Worm (Caenorhabditis elegans) whole organism, L4/young adult: ENCODE results near the gene sri-20.
A peak's percentile ranks its signal among the peaks of the same experiment; 100 is the strongest.

Source experiments
- W03F9.2 ChIP-seq: fragments of 150-350 bp; optimal IDR thresholded peaks from 2 replicates; lab custom pipeline; 2014; ENCODE audit warnings: missing biosample characterization, missing genetic modification characterization
- dao-5 ChIP-seq: sonication (generic microtip); optimal IDR thresholded peaks from 2 replicates; lab custom pipeline; 2016; ENCODE audit warnings: missing genotype, missing genetic modification characterization, moderate library complexity, missing compliant biosample characterization
- him-1 ChIP-seq: sonication (generic microtip); optimal IDR thresholded peaks from 2 replicates; lab custom pipeline; 2016; ENCODE audit warnings: missing genotype, missing genetic modification reagents, missing genetic modification characterization, missing compliant biosample characterization

DNA sequence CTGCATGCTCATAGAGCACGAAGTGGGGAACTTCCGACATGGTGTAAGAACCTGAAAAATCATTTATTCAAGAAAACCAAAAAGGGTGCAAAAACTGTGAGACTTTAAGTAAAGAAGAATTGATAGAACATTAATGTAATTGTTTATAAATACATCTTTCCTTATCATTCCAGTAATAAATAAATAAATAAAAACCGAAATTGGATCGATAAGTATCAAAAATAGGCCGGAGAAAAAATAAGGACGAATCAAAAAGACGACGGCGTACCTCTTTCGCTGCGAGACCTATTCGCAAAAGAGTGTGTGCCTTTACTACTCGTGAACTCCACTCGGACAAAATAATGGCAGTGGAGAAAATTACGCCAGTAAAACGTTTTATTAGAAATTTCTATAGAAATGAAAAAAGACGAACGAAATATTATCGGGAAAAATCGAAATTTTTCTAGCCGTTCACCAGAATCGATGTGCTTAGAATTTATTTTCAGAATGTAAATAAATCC, 15.4 kb upstream of the sri-20 start, which contains the start of gene nol-56:
- TF ChIP-seq him-1 (tag; lab: Kevin White, UChicago) (peak; percentile 28), dao-5 (tag; lab: Kevin White, UChicago) (no peak), W03F9.2 (tag; lab: Kevin White, UChicago) (peak; percentile 93)
